Worm (Caenorhabditis elegans): ENCODE measurements around the gene C23H4.6.

ce11 chrX:12186592-12186991 lies 48.8 kb upstream of the C23H4.6 start:
- TF ChIP-seq tab-1 (GFP tag; IDR thresholded peaks at IDR 0.05): no peak
- TF ChIP-seq ztf-29 (GFP tag; IDR thresholded peaks at IDR 0.05): no peak
- TF ChIP-seq cog-1 (tag; optimal IDR thresholded peaks at IDR 0.05): no peak
